Fruit fly (Drosophila melanogaster) whole organism, pupa: ENCODE results near the gene Hsc70-4.

Experiments
- CG10348 ChIP-seq: fragments of 200-800 bp; sonication (Bioruptor generic); IDR thresholded peaks from 2 replicates; pipeline ENCODE4 v1.3.6; 2022; ENCODE audit warnings: missing biosample characterization, missing genetic modification characterization
- CG12605 ChIP-seq: fragments of 200-800 bp; sonication (Bioruptor generic); IDR thresholded peaks from 2 replicates; pipeline ENCODE4 v1.3.6; 2022; ENCODE audit warnings: missing biosample characterization, missing genetic modification characterization
- CG13204 ChIP-seq: fragments of 200-800 bp; sonication (Bioruptor generic); optimal IDR thresholded peaks from 2 replicates; lab custom pipeline; 2018; ENCODE audit warnings: missing biosample characterization, mild to moderate bottlenecking, missing genetic modification characterization, moderate library complexity
- CG14655 ChIP-seq: fragments of 200-800 bp; sonication (Bioruptor generic); optimal IDR thresholded peaks from 3 replicates; lab custom pipeline; 2017; ENCODE audit warnings: mild to moderate bottlenecking, missing biosample characterization, missing genetic modification reagents, missing genetic modification characterization
- CG15710 ChIP-seq: fragments of 200-800 bp; sonication (Bioruptor generic); optimal IDR thresholded peaks from 2 replicates; lab custom pipeline; 2018; ENCODE audit warnings: missing biosample characterization, mild to moderate bottlenecking, missing genetic modification characterization, moderate library complexity
- CG17806 ChIP-seq: fragments of 200-800 bp; sonication (Bioruptor generic); optimal IDR thresholded peaks from 2 replicates; lab custom pipeline; 2018; ENCODE audit warnings: missing biosample characterization, mild to moderate bottlenecking, missing genetic modification characterization, moderate library complexity
- CG32121 ChIP-seq: fragments of 200-800 bp; sonication (Bioruptor generic); IDR thresholded peaks from 2 replicates; pipeline ENCODE4 v1.3.6; 2022; ENCODE audit warnings: missing biosample characterization, missing genetic modification characterization
- CG34367 ChIP-seq: fragments of 200-800 bp; sonication (Bioruptor generic); optimal IDR thresholded peaks from 2 replicates; lab custom pipeline; 2018; ENCODE audit warnings: missing biosample characterization, mild to moderate bottlenecking, missing genetic modification characterization
- CG4496 ChIP-seq: fragments of 200-800 bp; sonication (Bioruptor generic); IDR thresholded peaks from 3 replicates; pipeline ENCODE4 v1.3.6; 2022; ENCODE audit warnings: missing biosample characterization, missing genetic modification characterization
- CG8159 ChIP-seq: fragments of 200-800 bp; sonication (Bioruptor generic); optimal IDR thresholded peaks from 3 replicates; lab custom pipeline; 2018; ENCODE audit warnings: missing biosample characterization, mild to moderate bottlenecking, missing genetic modification characterization, moderate library complexity
- CG8301 ChIP-seq: fragments of 200-800 bp; sonication (Bioruptor generic); optimal IDR thresholded peaks from 2 replicates; lab custom pipeline; 2018; ENCODE audit warnings: missing biosample characterization, mild to moderate bottlenecking, missing genetic modification characterization
- CG9948 ChIP-seq: fragments of 200-800 bp; sonication (Bioruptor generic); optimal IDR thresholded peaks from 2 replicates; lab custom pipeline; 2018; ENCODE audit warnings: missing biosample characterization, mild to moderate bottlenecking, missing genetic modification characterization, moderate library complexity
- D1 ChIP-seq: fragments of 200-800 bp; sonication (Bioruptor generic); optimal IDR thresholded peaks from 2 replicates; lab custom pipeline; 2018; ENCODE audit warnings: missing biosample characterization, mild to moderate bottlenecking, missing genetic modification characterization, moderate library complexity
- EcR ChIP-seq: fragments of 200-800 bp; sonication (Bioruptor generic); optimal IDR thresholded peaks from 3 replicates; lab custom pipeline; 2019; ENCODE audit warnings: missing biosample characterization, missing genetic modification characterization, mild to moderate bottlenecking, moderate library complexity, missing genetic modification reagents
- Ets98B ChIP-seq: fragments of 200-800 bp; sonication (Bioruptor generic); IDR thresholded peaks from 2 replicates; pipeline ENCODE4 v1.3.6; 2022; ENCODE audit warnings: missing biosample characterization, missing genetic modification characterization
- Pif1A ChIP-seq: fragments of 200-800 bp; sonication (Bioruptor generic); optimal IDR thresholded peaks from 3 replicates; lab custom pipeline; 2016; ENCODE audit warnings: missing biosample characterization, missing genetic modification characterization
- Pif1B ChIP-seq: fragments of 200-800 bp; sonication (Bioruptor generic); optimal IDR thresholded peaks from 3 replicates; lab custom pipeline; 2016; ENCODE audit warnings: missing biosample characterization, missing genetic modification characterization
- Snoo ChIP-seq: fragments of 200-800 bp; sonication (Bioruptor generic); optimal IDR thresholded peaks from 3 replicates; lab custom pipeline; 2017; ENCODE audit warnings: missing biosample characterization, mild to moderate bottlenecking, missing genetic modification characterization, inconsistent platforms
- fd96Ca ChIP-seq: fragments of 200-800 bp; sonication (Bioruptor generic); IDR thresholded peaks from 3 replicates; pipeline ENCODE4 v1.3.6; 2022; ENCODE audit warnings: missing biosample characterization, missing genetic modification characterization
- gl ChIP-seq: fragments of 200-800 bp; sonication (Bioruptor generic); optimal IDR thresholded peaks from 2 replicates; lab custom pipeline; 2018; ENCODE audit warnings: missing biosample characterization, mild to moderate bottlenecking, missing genetic modification characterization
- rn ChIP-seq: fragments of 200-800 bp; sonication (Bioruptor generic); IDR thresholded peaks from 2 replicates; pipeline ENCODE4 v1.3.6; 2022; ENCODE audit warnings: missing biosample characterization, missing genetic modification characterization

Hsc70-4 gene

dm6 chr3R:15287763-15288162, 45.3 kb downstream of the Hsc70-4 start:
- TF ChIP-seq Pif1A (GFP tag; lab: Kevin White, UChicago), result no peak
- TF ChIP-seq CG14655 (GFP tag; lab: Kevin White, UChicago), result no peak
- no peak for TF ChIP-seq Pif1B (GFP tag; lab: Kevin White, UChicago)
- no peak for TF ChIP-seq EcR (GFP tag; lab: Kevin White, UChicago)
- no peak for TF ChIP-seq CG10348 (GFP tag; lab: Robert Waterston, UW)
- TF ChIP-seq D1 (tag; lab: Kevin White, UChicago), result no peak
- no peak for TF ChIP-seq gl
- no peak for TF ChIP-seq CG34367 (tag; lab: Kevin White, UChicago)
- TF ChIP-seq CG13204 (GFP tag; lab: Kevin White, UChicago), result no peak
- no peak for TF ChIP-seq CG15710 (tag; lab: Kevin White, UChicago)
- TF ChIP-seq CG8301 (tag; lab: Kevin White, UChicago), result no peak
- no peak for TF ChIP-seq CG12605 (GFP tag; lab: Robert Waterston, UW)
- TF ChIP-seq CG4496 (GFP tag; lab: Robert Waterston, UW), result no peak
- TF ChIP-seq fd96Ca, result no peak
- no peak for TF ChIP-seq Snoo (tag; lab: Kevin White, UChicago)
- no peak for TF ChIP-seq rn
- no peak for TF ChIP-seq CG8159 (tag; lab: Kevin White, UChicago)
- TF ChIP-seq, all 21 proteins: peak for 0

DNA sequence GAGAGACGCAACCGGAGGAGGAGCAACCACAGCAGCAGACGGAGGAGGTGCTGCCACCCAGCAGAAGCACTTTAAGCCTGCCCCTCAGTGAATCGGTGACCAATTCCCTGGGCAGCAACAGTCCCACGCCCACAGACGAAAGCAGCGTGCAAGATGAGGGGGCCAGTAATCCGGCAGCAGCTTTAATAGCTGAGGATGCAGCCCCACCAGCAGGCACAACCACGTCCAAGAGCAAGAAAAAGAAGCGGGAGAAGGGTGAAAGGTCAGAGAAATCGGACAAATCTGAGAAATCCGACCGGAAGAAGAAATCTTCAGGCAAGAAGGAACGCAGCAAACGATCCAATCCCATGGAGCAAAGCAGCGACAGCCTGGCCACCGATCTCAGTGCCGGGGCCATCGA, 46.3 kb downstream of the Hsc70-4 start:
- TF ChIP-seq CG15710 (tag; lab: Kevin White, UChicago) (no peak), CG10348 (GFP tag; lab: Robert Waterston, UW) (no peak), EcR (GFP tag; lab: Kevin White, UChicago) (no peak), CG34367 (tag; lab: Kevin White, UChicago) (no peak), CG14655 (GFP tag; lab: Kevin White, UChicago) (no peak), CG13204 (GFP tag; lab: Kevin White, UChicago) (no peak), Snoo (tag; lab: Kevin White, UChicago) (no peak), CG8159 (tag; lab: Kevin White, UChicago) (no peak), D1 (tag; lab: Kevin White, UChicago) (no peak), CG9948 (no peak), CG12605 (GFP tag; lab: Robert Waterston, UW) (no peak), CG17806 (tag; lab: Kevin White, UChicago) (no peak), CG4496 (GFP tag; lab: Robert Waterston, UW) (no peak), gl (no peak), Ets98B (no peak)

- TF ChIP-seq CG10348 (GFP tag; lab: Robert Waterston, UW), result no peak
- no peak for TF ChIP-seq EcR (GFP tag; lab: Kevin White, UChicago)
- TF ChIP-seq CG4496 (GFP tag; lab: Robert Waterston, UW), result no peak
- no peak for TF ChIP-seq CG14655 (GFP tag; lab: Kevin White, UChicago)
- TF ChIP-seq CG12605 (GFP tag; lab: Robert Waterston, UW), result no peak
- no peak for TF ChIP-seq Ets98B
- TF ChIP-seq gl, result no peak
- TF ChIP-seq Snoo (tag; lab: Kevin White, UChicago), result no peak
- no peak for TF ChIP-seq CG13204 (GFP tag; lab: Kevin White, UChicago)
- TF ChIP-seq CG15710 (tag; lab: Kevin White, UChicago), result no peak
- no peak for TF ChIP-seq CG8301 (tag; lab: Kevin White, UChicago)
- no peak for TF ChIP-seq D1 (tag; lab: Kevin White, UChicago)
- TF ChIP-seq CG34367 (tag; lab: Kevin White, UChicago), result no peak
- TF ChIP-seq CG9948, result no peak
- no peak for TF ChIP-seq Pif1A (GFP tag; lab: Kevin White, UChicago)
- no peak for TF ChIP-seq Pif1B (GFP tag; lab: Kevin White, UChicago)
- no peak for TF ChIP-seq CG8159 (tag; lab: Kevin White, UChicago)
- no peak for TF ChIP-seq fd96Ca
Measured at dm6 chr3R:15289828-15290641, 47.5 kb downstream of the Hsc70-4 start.

DNA sequence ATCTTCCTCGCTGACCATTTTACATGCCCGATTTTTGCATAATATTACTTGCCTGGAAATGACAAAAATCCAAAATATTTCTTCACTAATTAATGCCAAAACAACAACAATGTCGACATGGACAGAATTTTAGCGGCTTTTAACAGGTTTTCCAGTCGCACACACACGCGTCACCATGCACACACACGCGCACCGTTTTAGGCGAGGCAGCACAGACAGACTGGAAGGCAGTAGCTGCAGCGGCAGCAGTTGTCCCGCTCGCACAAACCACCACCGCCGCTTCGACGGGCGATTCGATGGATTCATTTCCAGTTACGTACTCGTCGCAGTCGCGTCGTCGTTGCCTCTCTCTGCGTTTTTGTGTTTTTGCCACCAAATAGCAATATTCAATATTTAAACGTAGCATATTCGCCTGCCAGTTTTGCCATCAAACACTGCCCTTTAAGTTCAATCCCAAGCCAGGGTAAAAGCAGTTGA, 48.2 kb downstream of the Hsc70-4 start, which contains the start of gene CG45218:
Gene CG45218, minus strand, starts transcription at position 158 of the 477 bp plus-strand sequence.
- TF ChIP-seq CG14655 (GFP tag; lab: Kevin White, UChicago) (no peak), gl (no peak), CG17806 (tag; lab: Kevin White, UChicago) (no peak), EcR (GFP tag; lab: Kevin White, UChicago) (peak; percentile 17), Pif1B (GFP tag; lab: Kevin White, UChicago) (no peak), Ets98B (no peak), fd96Ca (no peak), CG8301 (tag; lab: Kevin White, UChicago) (no peak), CG13204 (GFP tag; lab: Kevin White, UChicago) (peak; percentile 18), CG9948 (no peak), Snoo (tag; lab: Kevin White, UChicago) (peak; percentile 19), CG32121 (no peak), CG10348 (GFP tag; lab: Robert Waterston, UW) (no peak)

DNA sequence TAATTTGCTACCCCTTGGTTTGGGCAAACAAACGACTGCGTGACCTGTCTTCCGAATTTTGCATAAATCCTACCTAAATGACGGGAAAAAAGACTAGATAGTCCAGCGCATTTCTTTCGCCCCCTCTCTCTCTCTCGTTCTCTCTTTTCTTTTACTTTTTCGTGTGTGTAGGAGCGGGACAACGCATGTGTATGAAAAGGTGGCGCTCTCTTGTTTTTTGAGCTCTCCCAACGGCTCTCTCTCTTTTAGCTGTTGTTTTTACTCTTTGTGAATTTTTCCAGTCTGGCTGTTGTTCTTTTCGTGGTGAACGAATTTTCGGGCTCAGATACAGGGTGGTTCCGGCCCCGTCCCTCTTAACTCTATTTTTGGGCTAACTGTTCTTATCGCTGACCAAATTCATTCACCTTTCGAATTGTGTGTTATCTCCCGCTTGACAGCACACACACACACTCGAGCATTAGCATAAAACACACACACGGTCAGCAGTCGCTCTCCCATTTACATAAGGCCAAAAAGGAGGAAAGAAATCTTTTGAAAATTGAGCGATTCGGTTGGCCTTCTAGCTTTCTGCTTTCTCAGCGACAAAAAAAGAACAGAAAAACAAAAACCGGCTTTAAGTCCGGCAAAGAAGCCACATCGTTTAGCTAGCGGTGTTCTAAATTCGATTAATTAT, 49.2 kb downstream of the Hsc70-4 start:
- TF ChIP-seq CG34367 (tag; lab: Kevin White, UChicago) (peak; percentile 43), CG17806 (tag; lab: Kevin White, UChicago) (no peak), rn (no peak), CG15710 (tag; lab: Kevin White, UChicago) (peak; percentile 49), gl (peak; percentile 21), CG13204 (GFP tag; lab: Kevin White, UChicago) (peak; percentile 55), EcR (GFP tag; lab: Kevin White, UChicago) (peak; percentile 38)
